Worm (Caenorhabditis elegans): ENCODE measurements around the gene mel-32.

Gene mel-32

ce11 chrIII:6442305-6443125 is at the start of gene mel-32:
Gene mel-32 (minus strand): TSS chrIII:6443000.
- TF ChIP-seq ama-1 (optimal IDR thresholded peaks at IDR 0.05) = peak; percentile 40
- TF ChIP-seq attf-4 (tag; optimal IDR thresholded peaks at IDR 0.05) = no peak
- peak; percentile 58; the same call in 1 of the 2 replicates for TF ChIP-seq Y48G9A.11 (GFP tag; IDR thresholded peaks at IDR 0.05)
- no peak for TF ChIP-seq mdl-1 (tag; optimal IDR thresholded peaks at IDR 0.05)
- no peak for TF ChIP-seq daf-16 (GFP tag; optimal IDR thresholded peaks at IDR 0.05)
- peak; percentile 74 for TF ChIP-seq daf-16 (tag; optimal IDR thresholded peaks at IDR 0.05)
- peak; percentile 10; the same call in 1 of the 2 replicates for TF ChIP-seq lin-1 (GFP tag; IDR thresholded peaks at IDR 0.05)
- TF ChIP-seq dmd-6 (GFP tag; IDR thresholded peaks at IDR 0.05) = peak; percentile 31
- peak; percentile 7 for TF ChIP-seq mep-1 (tag; optimal IDR thresholded peaks at IDR 0.05)
- TF ChIP-seq sdz-12 (GFP tag; optimal IDR thresholded peaks at IDR 0.05) = no peak
- no peak for TF ChIP-seq nhr-11 (tag; optimal IDR thresholded peaks at IDR 0.05)
- peak in 1 of 2 experiments; percentile 43 for TF ChIP-seq lsy-2 (tag; optimal IDR thresholded peaks at IDR 0.05)
- no peak for TF ChIP-seq zag-1 (tag; optimal IDR thresholded peaks at IDR 0.05)
- TF ChIP-seq unc-130 (GFP tag; optimal IDR thresholded peaks at IDR 0.05) = peak; percentile 62
- 0 out of 2 replicates have a peak, but pooled peaks have one; percentile 20 for TF ChIP-seq hmg-1.1 (GFP tag; IDR thresholded peaks at IDR 0.05)
- peak in 1 of 2 experiments; percentile 6 for TF ChIP-seq hif-1 (tag; optimal IDR thresholded peaks at IDR 0.05)
- TF ChIP-seq snpc-1.2 (GFP tag; IDR thresholded peaks at IDR 0.05) = 0 out of 2 replicates have a peak, but pooled peaks have one; percentile 34
- TF ChIP-seq madf-9 (GFP tag; conservative IDR thresholded peaks at IDR 0.05) = no peak
- TF ChIP-seq lin-38 (GFP tag; IDR thresholded peaks at IDR 0.05) = peak; percentile 58
- TF ChIP-seq dve-1 (tag; optimal IDR thresholded peaks at IDR 0.05; ENCODE audit: insufficient read depth) = peak; percentile 76
- peak; percentile 24 for TF ChIP-seq nhr-28 (tag; optimal IDR thresholded peaks at IDR 0.05)
- peak; percentile 81 for TF ChIP-seq pqm-1 (tag; optimal IDR thresholded peaks at IDR 0.05)
- no peak for TF ChIP-seq mxl-3 (GFP tag; optimal IDR thresholded peaks at IDR 0.05)
- peak; percentile 5 for TF ChIP-seq hlh-11 (tag; optimal IDR thresholded peaks at IDR 0.05)
- TF ChIP-seq dpl-1 (GFP tag; optimal IDR thresholded peaks at IDR 0.05) = peak; percentile 65

- peak in 1 of 2 experiments; percentile 90 for TF ChIP-seq unc-62 (GFP tag; optimal IDR thresholded peaks at IDR 0.05 in 1 of 2)
- no peak for TF ChIP-seq unc-62 (tag; optimal IDR thresholded peaks at IDR 0.05)
- TF ChIP-seq cey-2 (tag; optimal IDR thresholded peaks at IDR 0.05; ENCODE audit: borderline replicate concordance, insufficient read depth) = no peak
Observed at ce11 chrIII:6490989-6491388, 48.2 kb upstream of the mel-32 start.

ce11 chrIII:6489493-6489892 is 46.7 kb upstream of the mel-32 start, which contains the start of gene rpt-3:
Gene rpt-3 (plus strand): TSS chrIII:6489793.
- TF ChIP-seq nhr-102 (tag; optimal IDR thresholded peaks at IDR 0.05) (no peak), snpc-1.2 (GFP tag; IDR thresholded peaks at IDR 0.05) (no peak), Y48G9A.11 (GFP tag; IDR thresholded peaks at IDR 0.05) (0 out of 2 replicates have a peak, but pooled peaks have one; percentile 11), pha-4 (GFP tag; IDR thresholded peaks at IDR 0.05) (peak; percentile 29; the same call in 1 of the 2 replicates), pha-4 (tag; optimal IDR thresholded peaks at IDR 0.05) (no peak)

ce11 chrIII:6488916-6489315 is 46.1 kb upstream of the mel-32 start:
- TF ChIP-seq duxl-1 (tag; optimal IDR thresholded peaks at IDR 0.05; ENCODE audit: poor library complexity) (no peak), hif-1 (tag; optimal IDR thresholded peaks at IDR 0.05) (no peak), tra-1 (GFP tag; IDR thresholded peaks at IDR 0.05) (no peak), ctbp-1 (GFP tag; IDR thresholded peaks at IDR 0.05) (no peak), attf-4 (tag; optimal IDR thresholded peaks at IDR 0.05) (no peak), nhr-41 (GFP tag; IDR thresholded peaks at IDR 0.05) (no peak), T26A8.4 (GFP tag; IDR thresholded peaks at IDR 0.05) (no peak; the same call in 1 of the 2 replicates), ceh-62 (tag; optimal IDR thresholded peaks at IDR 0.05) (no peak), lin-39 (tag; optimal IDR thresholded peaks at IDR 0.05) (no peak), F26F4.8 (GFP tag; conservative IDR thresholded peaks at IDR 0.05) (no peak), nhr-42 (GFP tag; IDR thresholded peaks at IDR 0.05) (no peak), unc-130 (GFP tag; optimal IDR thresholded peaks at IDR 0.05) (no peak), nhr-77 (tag; optimal IDR thresholded peaks at IDR 0.05) (no peak), dpl-1 (GFP tag; optimal IDR thresholded peaks at IDR 0.05) (peak; percentile 63), rbr-2 (tag; optimal IDR thresholded peaks at IDR 0.05) (peak; percentile 24), D1046.2 (GFP tag; IDR thresholded peaks at IDR 0.05) (no peak), nhr-11 (tag; optimal IDR thresholded peaks at IDR 0.05) (no peak)
